Worm (Caenorhabditis elegans) whole organism, young adult: ENCODE measurements around the gene K07E3.4.

ENCODE experiments used
- B0336.3 ChIP-seq: fragments of 200-800 bp; sonication (Bioruptor generic); IDR thresholded peaks from 2 replicates; pipeline ENCODE4 v1.3.6; 2022; ENCODE audit warnings: missing genetic modification characterization, missing compliant biosample characterization
- F23B12.7 ChIP-seq: sonication (generic microtip); optimal IDR thresholded peaks from 2 replicates; lab custom pipeline; 2017; ENCODE audit warnings: missing genetic modification characterization, mild to moderate bottlenecking, missing compliant biosample characterization, antibody characterized with exemption, moderate library complexity; ENCODE audit not compliant: insufficient read depth
- F33H1.4 ChIP-seq: fragments of 200-800 bp; sonication (Bioruptor generic); IDR thresholded peaks from 2 replicates; pipeline ENCODE4 v1.3.6; 2022; ENCODE audit warnings: missing genetic modification reagents, missing genetic modification characterization, missing compliant biosample characterization
- F49E8.2 ChIP-seq: sonication (generic microtip); optimal IDR thresholded peaks from 3 replicates; lab custom pipeline; 2017; ENCODE audit warnings: missing genetic modification characterization, mild to moderate bottlenecking, missing compliant biosample characterization, antibody characterized with exemption, moderate library complexity; ENCODE audit not compliant: insufficient read depth
- F52B5.7 ChIP-seq: sonication (generic microtip); optimal IDR thresholded peaks from 2 replicates; lab custom pipeline; 2016; ENCODE audit warnings: mild to moderate bottlenecking, missing genetic modification characterization, missing compliant biosample characterization
- F55B11.4 ChIP-seq: sonication (generic microtip); optimal IDR thresholded peaks from 2 replicates; lab custom pipeline; 2016; ENCODE audit warnings: missing compliant biosample characterization, missing genetic modification characterization, borderline replicate concordance; ENCODE audit not compliant: insufficient read depth
- F57A8.1 ChIP-seq: fragments of 200-800 bp; sonication (Bioruptor generic); optimal IDR thresholded peaks from 2 replicates; lab custom pipeline; 2018; ENCODE audit warnings: mild to moderate bottlenecking, missing genetic modification characterization, moderate library complexity, missing compliant biosample characterization
- T07F8.4 ChIP-seq: sonication (generic microtip); optimal IDR thresholded peaks from 2 replicates; lab custom pipeline; 2016; ENCODE audit warnings: mild to moderate bottlenecking, missing genetic modification characterization, moderate library complexity, missing compliant biosample characterization
- Y56A3A.18 ChIP-seq: fragments of 200-800 bp; sonication (Bioruptor generic); IDR thresholded peaks from 2 replicates; pipeline ENCODE4 v1.3.6; 2022; ENCODE audit warnings: missing genetic modification reagents, missing genetic modification characterization, missing compliant biosample characterization
- Y67H2A.10 ChIP-seq: fragments of 200-800 bp; sonication (Bioruptor generic); conservative IDR thresholded peaks from 2 replicates; pipeline ENCODE4 v1.3.6; 2022; ENCODE audit warnings: missing genetic modification reagents, missing genetic modification characterization, missing compliant biosample characterization
- ama-1 ChIP-seq, 3 experiments: fragments of 150-350 bp in 1 of 3; sonication (generic microtip) in 2 of 3; optimal IDR thresholded peaks; 2 replicates each; lab custom pipeline; 2014 to 2018; ENCODE audit warnings: missing biosample characterization in 2 of 3, missing genetic modification characterization in 2 of 3, missing genetic modification reagents in 2 of 3
- aptf-2 ChIP-seq: fragments of 200-800 bp; sonication (Bioruptor generic); conservative IDR thresholded peaks from 2 replicates; pipeline ENCODE4 v1.3.6; 2022; ENCODE audit warnings: missing genetic modification reagents, missing genetic modification characterization, missing compliant biosample characterization
- aptf-3 ChIP-seq: fragments of 200-800 bp; sonication (Bioruptor generic); IDR thresholded peaks from 2 replicates; pipeline ENCODE4 v1.3.6; 2022; ENCODE audit warnings: missing genetic modification characterization, missing compliant biosample characterization
- atf-7 ChIP-seq: sonication (generic microtip); optimal IDR thresholded peaks from 2 replicates; lab custom pipeline; 2017; ENCODE audit warnings: mild to moderate bottlenecking, missing genetic modification characterization, missing compliant biosample characterization
- athp-1 ChIP-seq: sonication (generic microtip); optimal IDR thresholded peaks from 2 replicates; lab custom pipeline; 2017; ENCODE audit warnings: mild to moderate bottlenecking, missing genetic modification characterization, missing compliant biosample characterization
- cebp-2 ChIP-seq: fragments of 200-800 bp; sonication (Bioruptor generic); IDR thresholded peaks from 2 replicates; pipeline ENCODE4 v1.3.6; 2022; ENCODE audit warnings: missing genetic modification characterization, missing compliant biosample characterization
- ceh-40 ChIP-seq: fragments of 200-800 bp; sonication (Bioruptor generic); IDR thresholded peaks from 2 replicates; pipeline ENCODE4 v1.3.6; 2022; ENCODE audit warnings: missing genetic modification characterization, missing compliant biosample characterization
- ceh-58 ChIP-seq: fragments of 200-800 bp; sonication (Bioruptor generic); IDR thresholded peaks from 2 replicates; pipeline ENCODE4 v1.3.6; 2022; ENCODE audit warnings: missing genetic modification characterization, missing compliant biosample characterization
- ceh-91 ChIP-seq: fragments of 200-800 bp; sonication (Bioruptor generic); IDR thresholded peaks from 2 replicates; pipeline ENCODE4 v1.3.6; 2022; ENCODE audit warnings: missing genetic modification reagents, missing genetic modification characterization, missing compliant biosample characterization
- die-1 ChIP-seq: sonication (generic microtip); optimal IDR thresholded peaks from 2 replicates; lab custom pipeline; 2016; ENCODE audit warnings: missing genotype, mild to moderate bottlenecking, missing genetic modification characterization, missing compliant biosample characterization
- dpl-1 ChIP-seq: fragments of 150-350 bp; optimal IDR thresholded peaks from 2 replicates; lab custom pipeline; 2014; ENCODE audit warnings: missing biosample characterization, missing genetic modification reagents, missing genetic modification characterization
- lag-1 ChIP-seq: fragments of 200-800 bp; sonication (Bioruptor generic); IDR thresholded peaks from 2 replicates; pipeline ENCODE4 v1.3.6; 2022; ENCODE audit warnings: missing genetic modification reagents, missing genetic modification characterization, missing compliant biosample characterization
- let-526 ChIP-seq: fragments of 200-800 bp; sonication (Bioruptor generic); IDR thresholded peaks from 2 replicates; pipeline ENCODE4 v1.3.6; 2022; ENCODE audit warnings: missing genetic modification reagents, missing genetic modification characterization, missing compliant biosample characterization
- lin-26 ChIP-seq: fragments of 200-800 bp; sonication (Bioruptor generic); IDR thresholded peaks from 2 replicates; pipeline ENCODE4 v1.3.6; 2022; ENCODE audit warnings: missing genetic modification reagents, missing genetic modification characterization, missing compliant biosample characterization
- lin-35 ChIP-seq, 3 experiments: fragments of 150-350 bp in 2 of 3; sonication (generic microtip) in 1 of 3; optimal IDR thresholded peaks; 2 replicates each; lab custom pipeline; 2014 to 2018; ENCODE audit warnings: missing biosample characterization in 3 of 3, missing genetic modification characterization in 3 of 3, missing genetic modification reagents in 3 of 3
- lin-40 ChIP-seq: sonication (generic microtip); optimal IDR thresholded peaks from 2 replicates; lab custom pipeline; 2016; ENCODE audit warnings: missing genetic modification characterization, mild to moderate bottlenecking, missing compliant biosample characterization, missing genotype, missing genetic modification reagents
- lsl-1 ChIP-seq: fragments of 200-800 bp; sonication (Bioruptor generic); optimal IDR thresholded peaks from 2 replicates; lab custom pipeline; 2018; ENCODE audit warnings: mild to moderate bottlenecking, missing genetic modification characterization, moderate library complexity, missing compliant biosample characterization
- madf-3 ChIP-seq: fragments of 200-800 bp; sonication (Bioruptor generic); IDR thresholded peaks from 2 replicates; pipeline ENCODE4 v1.3.6; 2022; ENCODE audit warnings: missing genetic modification reagents, missing genetic modification characterization, missing compliant biosample characterization
- nfyb-1 ChIP-seq: fragments of 200-800 bp; sonication (Bioruptor generic); IDR thresholded peaks from 2 replicates; pipeline ENCODE4 v1.3.6; 2022; ENCODE audit warnings: missing genetic modification reagents, missing genetic modification characterization, missing compliant biosample characterization
- nhr-80 ChIP-seq: sonication (generic microtip); optimal IDR thresholded peaks from 2 replicates; lab custom pipeline; 2016; ENCODE audit warnings: missing genetic modification characterization, missing compliant biosample characterization
- rcor-1 ChIP-seq: fragments of 200-800 bp; sonication (Bioruptor generic); IDR thresholded peaks from 2 replicates; pipeline ENCODE4 v1.3.6; 2022; ENCODE audit warnings: missing genetic modification reagents, missing genetic modification characterization, missing compliant biosample characterization
- sdz-38 ChIP-seq: sonication (generic microtip); optimal IDR thresholded peaks from 2 replicates; lab custom pipeline; 2016; ENCODE audit warnings: missing genotype, missing genetic modification characterization, missing compliant biosample characterization
- sea-2 ChIP-seq: fragments of 200-800 bp; sonication (Bioruptor generic); IDR thresholded peaks from 2 replicates; pipeline ENCODE4 v1.3.6; 2022; ENCODE audit warnings: missing genetic modification characterization, missing compliant biosample characterization
- tlf-1 ChIP-seq: fragments of 200-800 bp; sonication (Bioruptor generic); optimal IDR thresholded peaks from 2 replicates; lab custom pipeline; 2018; ENCODE audit warnings: mild to moderate bottlenecking, missing genetic modification characterization, missing compliant biosample characterization
- zfh-2 ChIP-seq: fragments of 200-800 bp; sonication (Bioruptor generic); conservative IDR thresholded peaks from 2 replicates; pipeline ENCODE4 v1.3.6; 2022; ENCODE audit warnings: missing genetic modification reagents, missing genetic modification characterization, missing compliant biosample characterization
- zim-3 ChIP-seq: sonication (generic microtip); optimal IDR thresholded peaks from 2 replicates; lab custom pipeline; 2017; ENCODE audit warnings: mild to moderate bottlenecking, missing genetic modification characterization, moderate library complexity, missing compliant biosample characterization
- ztf-18 ChIP-seq: sonication (generic microtip); optimal IDR thresholded peaks from 2 replicates; lab custom pipeline; 2016; ENCODE audit warnings: missing genotype, mild to moderate bottlenecking, missing genetic modification characterization, missing compliant biosample characterization
- ztf-26 ChIP-seq: sonication (generic microtip); optimal IDR thresholded peaks from 2 replicates; lab custom pipeline; 2017; ENCODE audit warnings: missing genetic modification characterization, missing compliant biosample characterization
- ztf-6 ChIP-seq: fragments of 200-800 bp; sonication (Bioruptor generic); IDR thresholded peaks from 2 replicates; pipeline ENCODE4 v1.3.6; 2022; ENCODE audit warnings: missing genetic modification reagents, missing genetic modification characterization, missing compliant biosample characterization

Gene K07E3.4

DNA sequence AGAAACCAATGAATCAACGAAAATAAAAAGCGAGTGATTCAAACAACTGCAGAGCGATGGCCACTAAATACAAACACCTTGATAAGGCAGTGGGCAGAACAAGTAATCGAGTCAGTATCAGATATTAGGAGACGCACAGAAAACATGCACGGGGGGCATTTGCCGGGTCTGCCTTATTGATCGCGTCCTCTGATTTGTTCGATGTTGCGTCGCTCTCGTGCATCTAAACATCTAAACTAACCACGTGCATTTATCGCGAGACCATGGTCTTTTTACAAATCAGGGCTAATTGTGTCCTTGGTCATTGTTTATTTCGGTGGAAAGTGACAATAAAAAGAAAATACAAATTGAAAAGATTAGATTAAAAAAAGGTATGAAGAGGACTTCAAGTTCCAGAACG is at the start of gene K07E3.4 (continued):
- no peak for TF ChIP-seq F23B12.7
- TF ChIP-seq nhr-80: peak; percentile 64
- no peak for TF ChIP-seq sea-2 (GFP tag; lab: Robert Waterston, UW)
- TF ChIP-seq sdz-38: no peak
- TF ChIP-seq lsl-1 (GFP tag; lab: Kevin White, UChicago): no peak
- TF ChIP-seq die-1: no peak
- TF ChIP-seq F57A8.1 (GFP tag; lab: Kevin White, UChicago): no peak
- TF ChIP-seq ztf-26: peak; percentile 70
- TF ChIP-seq F49E8.2 (tag; lab: Kevin White, UChicago): no peak
- no peak for TF ChIP-seq aptf-3 (GFP tag; lab: Robert Waterston, UW)
- TF ChIP-seq ama-1 (optimal IDR thresholded peaks at IDR 0.05; lab: Kevin White, UChicago): no peak
- TF ChIP-seq ama-1 (GFP tag; optimal IDR thresholded peaks at IDR 0.05; lab: Kevin White, UChicago): no peak
- TF ChIP-seq Y67H2A.10: no peak
- TF ChIP-seq lag-1 (GFP tag; lab: Robert Waterston, UW): no peak
- TF ChIP-seq let-526 (GFP tag; lab: Robert Waterston, UW): no peak
- TF ChIP-seq madf-3 (GFP tag; lab: Robert Waterston, UW): no peak
- TF ChIP-seq ztf-18: no peak
- TF ChIP-seq dpl-1: no peak
- no peak for TF ChIP-seq T07F8.4 (tag; lab: Kevin White, UChicago)

DNA sequence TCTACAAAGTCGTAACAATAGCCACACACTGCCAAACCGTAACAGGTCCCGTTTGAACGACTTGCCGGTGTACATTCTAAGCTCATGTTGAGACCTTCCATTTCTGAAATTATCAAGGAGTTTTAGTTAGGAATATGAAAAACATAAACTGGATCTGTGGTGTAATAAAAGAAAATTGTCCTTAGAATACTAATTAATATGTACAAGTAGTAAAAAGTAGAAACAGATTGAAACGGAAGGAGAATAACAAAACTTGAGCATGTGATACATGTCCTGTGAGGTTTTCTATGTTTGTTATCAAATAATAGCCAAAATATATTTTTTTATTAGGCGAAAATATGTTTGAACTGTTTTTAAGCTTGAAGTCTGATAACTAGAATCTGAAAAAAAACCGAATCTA is 45.7 kb upstream of the K07E3.4 start, which contains the start of gene frpr-1:
Gene frpr-1, minus strand, starts transcription at position 101 of the 400 bp plus-strand sequence.
- TF ChIP-seq Y56A3A.18 (GFP tag; lab: Robert Waterston, UW) (no peak), ceh-40 (no peak), zim-3 (tag; lab: Kevin White, UChicago) (no peak), lin-26 (GFP tag; lab: Robert Waterston, UW) (no peak), lin-40 (tag; lab: Kevin White, UChicago) (no peak), F52B5.7 (tag; lab: Kevin White, UChicago) (no peak), lin-35 (GFP tag; optimal IDR thresholded peaks at IDR 0.05; lab: Kevin White, UChicago) (no peak)

DNA sequence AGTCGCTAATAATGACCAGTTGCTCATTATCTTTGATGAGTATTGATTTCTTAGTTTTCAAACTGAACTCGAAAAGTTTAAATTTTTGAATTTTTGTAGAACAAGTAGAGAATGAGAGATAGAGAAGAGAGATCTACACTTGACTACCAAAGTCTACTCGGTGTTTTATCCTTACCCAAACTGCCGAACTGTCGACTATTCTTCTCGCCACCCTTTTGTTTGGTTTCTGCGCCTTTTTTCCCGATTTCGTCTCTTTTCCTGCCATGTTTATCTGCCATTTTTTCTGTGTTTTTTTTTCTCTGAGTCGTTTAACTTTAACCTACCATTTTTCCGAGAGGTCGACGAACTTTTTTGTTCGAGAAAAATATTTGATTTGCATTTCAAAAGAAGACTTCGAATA is 39.4 kb upstream of the K07E3.4 start, which contains the start of gene C02B8.12:
Gene C02B8.12, minus strand, starts transcription at position 175 of the 400 bp plus-strand sequence.
- TF ChIP-seq F57A8.1 (GFP tag; lab: Kevin White, UChicago): no peak
- no peak for TF ChIP-seq aptf-2
- TF ChIP-seq ceh-91: no peak
- no peak for TF ChIP-seq ztf-26
- no peak for TF ChIP-seq ceh-58 (GFP tag; lab: Robert Waterston, UW)
- TF ChIP-seq T07F8.4 (tag; lab: Kevin White, UChicago): no peak
- TF ChIP-seq atf-7 (tag; lab: Kevin White, UChicago): no peak
- no peak for TF ChIP-seq F33H1.4 (GFP tag; lab: Robert Waterston, UW)
- no peak for TF ChIP-seq ztf-6 (GFP tag; lab: Robert Waterston, UW)

DNA sequence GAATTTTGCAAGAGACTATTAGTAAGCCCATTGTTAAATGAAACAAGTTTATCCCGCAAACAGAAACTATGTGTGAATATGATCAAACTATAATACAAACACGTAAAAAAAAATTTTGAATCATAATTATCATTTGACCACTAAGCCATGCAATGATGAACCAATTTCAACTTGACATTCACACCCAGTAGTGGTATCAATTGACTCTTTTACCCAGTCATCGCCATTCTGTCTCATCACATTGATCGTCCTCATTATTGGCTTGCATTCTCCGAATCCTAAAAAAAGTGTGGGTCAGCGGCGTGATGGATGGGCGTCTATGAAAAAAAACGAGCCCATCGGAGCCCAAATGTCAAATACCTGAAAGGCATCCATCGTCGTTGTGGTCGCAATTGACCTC is 36.5 kb upstream of the K07E3.4 start:
- TF ChIP-seq atf-7 (tag; lab: Kevin White, UChicago): no peak
- no peak for TF ChIP-seq cebp-2 (GFP tag; lab: Robert Waterston, UW)
- TF ChIP-seq dpl-1: no peak
- no peak for TF ChIP-seq B0336.3 (GFP tag; lab: Robert Waterston, UW)
- no peak for TF ChIP-seq ztf-18
- TF ChIP-seq zfh-2 (GFP tag; lab: Robert Waterston, UW): no peak
- no peak for TF ChIP-seq F55B11.4 (tag; lab: Kevin White, UChicago)
- TF ChIP-seq tlf-1: no peak
- TF ChIP-seq athp-1 (tag; lab: Kevin White, UChicago): no peak
- TF ChIP-seq nfyb-1: no peak
- no peak for TF ChIP-seq rcor-1 (GFP tag; lab: Robert Waterston, UW)
